Worm (Caenorhabditis elegans) whole organism, L4/young adult: ENCODE data around the gene sru-29.

Source experiments
- W03F9.2 ChIP-seq: fragments of 150-350 bp; optimal IDR thresholded peaks from 2 replicates; lab custom pipeline; 2014; ENCODE audit warnings: missing biosample characterization, missing genetic modification characterization
- dao-5 ChIP-seq: sonication (generic microtip); optimal IDR thresholded peaks from 2 replicates; lab custom pipeline; 2016; ENCODE audit warnings: missing genotype, missing genetic modification characterization, moderate library complexity, missing compliant biosample characterization
- him-1 ChIP-seq: sonication (generic microtip); optimal IDR thresholded peaks from 2 replicates; lab custom pipeline; 2016; ENCODE audit warnings: missing genotype, missing genetic modification reagents, missing genetic modification characterization, missing compliant biosample characterization

The sru-29 gene

DNA sequence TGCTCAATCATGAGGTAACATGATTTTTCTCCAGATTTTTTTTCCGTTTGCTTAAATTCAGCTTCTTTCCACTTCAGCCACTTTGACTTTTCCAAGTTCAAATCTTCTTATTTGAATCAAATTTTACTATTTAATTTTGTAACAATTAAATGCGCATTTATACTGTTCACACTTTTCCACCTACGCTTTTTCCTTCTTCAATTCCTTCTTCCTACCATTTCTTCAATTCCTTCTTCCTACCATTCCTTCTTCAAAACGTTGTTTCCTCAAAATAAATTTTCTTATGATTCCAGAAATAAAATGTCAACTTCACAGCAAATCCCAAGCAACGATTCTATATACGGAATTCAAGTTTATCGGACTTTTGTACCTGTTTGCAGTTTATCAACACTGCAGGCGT lies 5.1 kb downstream of the sru-29 start, which contains the start of gene sru-31:
sru-31 (plus strand) TSS at position 301 of the 400 bp plus-strand sequence.
- no peak for TF ChIP-seq dao-5
- no peak for TF ChIP-seq him-1 (tag; lab: Kevin White, UChicago)
- no peak for TF ChIP-seq W03F9.2 (tag; lab: Kevin White, UChicago)

DNA sequence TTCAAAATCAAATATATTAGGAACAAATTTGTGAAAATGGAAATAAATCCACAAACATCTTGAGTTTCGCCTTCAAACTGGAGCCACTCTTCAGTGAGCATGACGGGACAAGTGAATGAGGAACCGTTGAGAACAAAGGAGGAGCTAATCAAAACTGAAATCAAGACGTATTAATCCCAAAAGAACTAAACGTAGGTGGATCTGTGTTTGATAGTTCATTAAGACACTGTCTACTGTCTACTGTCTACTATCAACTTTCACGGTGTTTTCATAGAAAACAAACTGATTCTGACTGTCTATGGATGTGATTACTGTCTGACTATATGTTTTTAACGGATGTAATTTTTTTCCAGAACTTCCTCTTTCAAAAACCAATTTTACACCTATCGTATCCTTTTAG lies 10.5 kb downstream of the sru-29 start, which contains the start of gene str-193:
str-193 (minus strand) TSS at position 101 of the 400 bp plus-strand sequence.
- TF ChIP-seq W03F9.2 (tag; lab: Kevin White, UChicago) (no peak), him-1 (tag; lab: Kevin White, UChicago) (no peak), dao-5 (no peak)

- TF ChIP-seq dao-5 (no peak), W03F9.2 (tag; lab: Kevin White, UChicago) (no peak), him-1 (tag; lab: Kevin White, UChicago) (no peak)
Observed at ce11 chrV:9824149-9824548, 12.9 kb downstream of the sru-29 start, which contains the start of gene str-2. Gene str-2 (minus strand): TSS chrV:9824249.

ce11 chrV:9833900-9834299 lies 22.6 kb downstream of the sru-29 start, which contains the start of gene sru-40:
Gene sru-40 (minus strand): TSS chrV:9834000.
- TF ChIP-seq W03F9.2 (tag; lab: Kevin White, UChicago), result no peak
- no peak for TF ChIP-seq dao-5
- no peak for TF ChIP-seq him-1 (tag; lab: Kevin White, UChicago)

- TF ChIP-seq W03F9.2 (tag; lab: Kevin White, UChicago) (no peak), him-1 (tag; lab: Kevin White, UChicago) (no peak), dao-5 (no peak)
Observed at ce11 chrV:9835945-9836344, 24.7 kb downstream of the sru-29 start, which contains the start of gene sru-38. Gene sru-38 (minus strand): TSS chrV:9836045.

DNA sequence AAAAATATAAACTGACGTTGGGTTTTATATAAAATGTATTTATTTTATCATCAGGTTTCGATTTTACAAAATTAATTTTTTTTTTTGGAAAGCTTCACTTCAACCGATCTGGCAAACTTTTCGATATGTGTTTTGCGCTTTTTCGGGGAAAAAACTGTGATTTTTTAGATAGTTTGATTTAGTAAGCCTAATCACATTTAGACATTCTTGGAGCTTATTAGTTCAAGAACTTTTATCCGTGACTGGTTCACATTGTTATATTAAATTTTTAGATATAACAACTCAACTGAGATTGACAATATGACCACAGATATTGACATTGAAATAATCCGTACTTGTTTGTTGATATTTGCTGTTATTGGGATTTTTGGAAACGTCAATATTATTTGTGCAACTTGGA lies 26.4 kb downstream of the sru-29 start, which contains the start of gene srsx-21:
srsx-21 (plus strand) TSS at position 301 of the 400 bp plus-strand sequence.
- no peak for TF ChIP-seq dao-5
- TF ChIP-seq W03F9.2 (tag; lab: Kevin White, UChicago), result no peak
- TF ChIP-seq him-1 (tag; lab: Kevin White, UChicago), result no peak

- TF ChIP-seq dao-5 (no peak), him-1 (tag; lab: Kevin White, UChicago) (no peak), W03F9.2 (tag; lab: Kevin White, UChicago) (no peak)
Observed at ce11 chrV:9841376-9841775, 30.1 kb downstream of the sru-29 start, which contains the start of gene sru-36. Gene sru-36 (plus strand): TSS chrV:9841676.

DNA sequence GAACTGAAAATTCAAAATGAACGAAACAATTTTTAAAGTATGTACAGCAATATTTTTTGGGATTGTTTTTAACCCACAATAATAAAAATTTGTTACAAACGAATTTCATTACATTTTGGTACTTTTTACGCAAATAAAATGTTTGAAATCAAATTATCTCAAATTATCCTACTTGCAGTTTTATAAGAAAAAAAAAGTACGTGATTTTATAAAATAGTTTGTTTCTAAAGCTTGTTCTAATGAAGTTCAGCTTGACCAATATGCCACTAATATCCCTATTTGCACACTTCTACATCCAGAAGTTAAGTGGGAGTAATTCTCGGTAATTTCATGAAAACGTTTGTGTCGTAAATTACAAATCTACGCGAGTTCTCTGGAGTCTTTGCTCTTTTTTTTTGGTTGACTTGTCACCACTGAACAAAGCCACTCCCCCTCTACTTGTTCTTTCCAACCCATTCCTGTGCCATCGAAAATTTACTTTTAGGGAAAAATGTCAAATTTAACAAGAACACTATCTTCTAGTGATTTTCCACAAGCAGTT lies 32.2 kb downstream of the sru-29 start, which contains the start of gene sru-8:
sru-8 (plus strand) TSS at position 491 of the 541 bp plus-strand sequence.
- TF ChIP-seq W03F9.2 (tag; lab: Kevin White, UChicago) (no peak), dao-5 (no peak), him-1 (tag; lab: Kevin White, UChicago) (no peak)

DNA sequence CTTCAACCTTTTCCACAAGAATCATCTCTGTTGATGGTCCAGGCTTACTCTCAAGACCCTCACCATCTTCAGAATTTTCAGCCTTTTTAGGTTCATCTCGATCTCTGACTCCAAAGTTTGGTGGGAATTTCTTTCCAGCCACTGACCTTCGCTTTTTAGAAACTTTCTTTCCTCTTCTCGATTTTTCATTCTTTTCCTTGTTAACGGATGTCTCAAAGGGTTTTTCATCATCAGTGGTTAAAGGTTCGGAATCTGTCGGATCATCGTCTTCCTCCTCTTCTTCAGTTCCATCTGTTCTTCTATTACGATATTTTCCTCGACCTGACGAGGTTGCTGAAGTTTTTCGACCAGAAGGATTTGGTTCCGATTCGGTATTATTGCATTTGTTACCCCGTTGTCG lies 37.3 kb downstream of the sru-29 start:
- TF ChIP-seq him-1 (tag; lab: Kevin White, UChicago) (no peak), dao-5 (no peak), W03F9.2 (tag; lab: Kevin White, UChicago) (no peak)

ce11 chrV:9853801-9854200 lies 42.5 kb downstream of the sru-29 start:
- TF ChIP-seq W03F9.2 (tag; lab: Kevin White, UChicago), result no peak
- TF ChIP-seq him-1 (tag; lab: Kevin White, UChicago), result no peak
- TF ChIP-seq dao-5, result no peak

DNA sequence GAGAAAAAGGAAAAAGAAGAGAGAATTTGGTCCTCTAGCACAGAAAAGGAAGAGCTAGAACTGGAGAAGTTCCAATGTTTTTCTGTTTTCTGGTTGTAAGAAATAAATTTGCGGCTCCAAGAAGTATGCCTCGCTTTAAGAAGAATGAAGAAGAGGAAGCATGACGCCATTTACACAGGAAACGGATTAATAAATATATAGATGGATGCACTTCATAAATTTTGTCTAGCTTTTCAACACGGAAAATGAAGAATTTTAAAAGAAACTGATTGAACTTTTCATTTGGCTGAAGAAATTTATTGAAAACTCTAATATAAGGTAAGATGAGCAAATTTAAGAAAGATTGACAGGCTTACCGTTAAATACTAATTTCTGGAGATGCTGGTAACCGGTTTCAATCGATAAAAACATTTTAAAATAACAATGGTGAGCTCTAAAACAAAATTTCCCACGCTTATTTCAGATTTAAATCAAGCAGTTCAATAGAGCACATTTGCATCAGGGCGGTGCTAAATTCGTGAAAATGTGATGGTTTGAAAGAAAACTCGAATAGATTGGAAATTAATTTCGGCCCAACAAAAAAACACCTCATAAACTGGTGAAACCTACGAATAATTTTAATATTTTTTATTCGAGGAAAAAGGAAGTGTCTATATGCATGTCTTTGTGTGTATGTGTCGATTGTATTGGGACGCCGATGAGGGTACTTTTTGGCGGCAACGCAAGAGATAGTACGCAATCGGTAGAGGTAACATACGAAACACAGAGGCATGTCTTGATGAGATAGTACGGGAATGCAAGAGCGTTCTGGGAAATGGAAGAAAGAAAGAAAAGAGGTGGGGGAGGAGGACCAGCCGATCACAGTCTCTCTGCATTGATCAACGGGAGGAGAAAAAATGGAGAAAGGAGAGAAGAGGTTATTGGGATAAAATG lies 44.9 kb downstream of the sru-29 start:
- TF ChIP-seq him-1 (tag; lab: Kevin White, UChicago) (no peak), dao-5 (no peak), W03F9.2 (tag; lab: Kevin White, UChicago) (no peak)

DNA sequence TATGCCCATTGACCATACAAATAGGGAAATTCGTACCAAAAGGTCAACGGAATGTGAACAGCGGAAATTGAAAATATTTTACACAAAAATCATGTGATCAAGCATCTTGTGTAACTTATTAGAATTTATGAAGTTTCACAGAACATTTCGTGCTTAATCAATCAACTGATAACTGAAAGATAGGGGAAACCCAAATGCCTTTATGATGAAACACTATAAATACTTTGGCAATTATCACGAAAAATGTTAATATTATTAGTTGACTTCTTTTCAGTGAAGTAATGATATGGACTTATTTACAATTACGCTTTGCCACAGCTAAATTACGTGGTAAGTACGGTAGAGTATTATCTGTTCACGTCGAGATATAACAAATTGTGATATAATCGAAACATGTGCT lies 45.7 kb downstream of the sru-29 start:
- no peak for TF ChIP-seq W03F9.2 (tag; lab: Kevin White, UChicago)
- TF ChIP-seq him-1 (tag; lab: Kevin White, UChicago), result no peak
- TF ChIP-seq dao-5, result no peak

DNA sequence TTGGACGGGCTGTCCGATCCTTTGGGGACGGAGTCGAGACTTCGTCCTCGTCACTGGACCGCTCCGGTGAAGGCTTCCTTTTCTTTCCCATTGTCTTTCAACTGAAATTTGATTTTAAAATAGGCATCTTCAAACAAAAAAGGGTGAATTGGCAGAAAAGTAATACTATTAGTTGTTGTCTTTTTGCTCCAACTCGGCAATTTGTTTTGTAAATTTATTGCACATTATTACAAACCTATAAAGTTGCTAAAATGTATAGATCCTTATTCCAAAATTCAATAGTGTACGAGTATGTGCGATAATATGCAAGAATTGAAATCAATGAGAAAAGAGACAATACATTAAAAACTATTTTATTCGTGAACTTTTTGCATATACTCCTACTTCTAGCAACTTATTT lies 48.6 kb downstream of the sru-29 start, which contains the start of gene lsy-12:
lsy-12 (minus strand) TSS at position 101 of the 400 bp plus-strand sequence.
- no peak for TF ChIP-seq him-1 (tag; lab: Kevin White, UChicago)
- TF ChIP-seq dao-5, result no peak
- TF ChIP-seq W03F9.2 (tag; lab: Kevin White, UChicago), result no peak

DNA sequence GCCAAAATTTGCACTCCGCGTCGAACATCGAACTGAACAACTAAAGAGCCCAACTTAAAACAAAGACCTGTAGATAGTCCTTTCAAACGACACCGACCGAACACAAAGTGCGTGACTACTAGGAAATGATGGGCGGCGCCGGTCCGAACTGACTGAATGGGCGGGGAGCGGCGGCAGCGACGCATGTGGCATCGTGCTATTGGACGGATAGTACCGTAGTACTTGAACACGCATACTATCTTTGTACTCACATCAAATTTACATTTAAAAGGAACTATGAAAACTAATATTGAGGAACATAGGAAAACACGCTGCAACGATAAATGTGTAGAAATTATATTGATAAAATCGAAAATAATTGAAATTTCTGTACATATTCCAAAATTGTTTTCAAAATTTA lies 49.1 kb downstream of the sru-29 start:
- TF ChIP-seq W03F9.2 (tag; lab: Kevin White, UChicago) (no peak), him-1 (tag; lab: Kevin White, UChicago) (no peak), dao-5 (no peak)
